Fruit fly (Drosophila melanogaster): ENCODE measurements around the gene CG42853.

dm6 chr3L:18147596-18147995 lies 25.8 kb upstream of the CG42853 start:
- TF ChIP-seq Dll (optimal IDR thresholded peaks at IDR 0.05) (no peak), psq (optimal IDR thresholded peaks at IDR 0.05) (no peak), EcR (GFP tag; optimal IDR thresholded peaks at IDR 0.05) (no peak), pan (optimal IDR thresholded peaks at IDR 0.05) (no peak)

All from whole organism.